Fruit fly (Drosophila melanogaster) whole organism, embryonic: ENCODE measurements around the gene red.

Experiments
- Adf1 ChIP-seq: fragments of 200-800 bp; sonication (Bioruptor generic); IDR thresholded peaks from 2 replicates; pipeline ENCODE4 v1.3.6; 2022; ENCODE audit warnings: missing biosample characterization, missing genetic modification characterization
- CG1024 ChIP-seq: fragments of 200-800 bp; sonication (Bioruptor generic); IDR thresholded peaks from 2 replicates; pipeline ENCODE4 v1.3.6; 2022; ENCODE audit warnings: missing biosample characterization, missing genetic modification characterization
- CG10543 ChIP-seq: fragments of 200-800 bp; sonication (Bioruptor generic); optimal IDR thresholded peaks from 3 replicates; lab custom pipeline; 2017; ENCODE audit warnings: missing biosample characterization, mild to moderate bottlenecking, missing genetic modification characterization, moderate library complexity
- CG12659 ChIP-seq: fragments of 200-800 bp; sonication (Bioruptor generic); optimal IDR thresholded peaks from 3 replicates; lab custom pipeline; 2017; ENCODE audit warnings: mild to moderate bottlenecking, missing biosample characterization, missing genetic modification reagents, missing genetic modification characterization
- CG12744 ChIP-seq: fragments of 200-800 bp; sonication (Bioruptor generic); optimal IDR thresholded peaks from 2 replicates; lab custom pipeline; 2016; ENCODE audit warnings: missing biosample characterization, missing genetic modification characterization
- CG12769 ChIP-seq: fragments of 200-800 bp; sonication (Bioruptor generic); optimal IDR thresholded peaks from 2 replicates; lab custom pipeline; 2019; ENCODE audit warnings: missing biosample characterization, mild to moderate bottlenecking, missing genetic modification characterization, moderate library complexity
- CG13424 ChIP-seq: fragments of 200-800 bp; sonication (Bioruptor generic); optimal IDR thresholded peaks from 2 replicates; lab custom pipeline; 2019; ENCODE audit warnings: missing biosample characterization, mild to moderate bottlenecking, missing genetic modification characterization, moderate library complexity
- CG15269 ChIP-seq: fragments of 200-800 bp; sonication (Bioruptor generic); optimal IDR thresholded peaks from 2 replicates; lab custom pipeline; 2018; ENCODE audit warnings: missing biosample characterization, mild to moderate bottlenecking, missing genetic modification characterization, moderate library complexity
- CG15514 ChIP-seq: fragments of 200-800 bp; sonication (Bioruptor generic); optimal IDR thresholded peaks from 3 replicates; lab custom pipeline; 2017; ENCODE audit warnings: missing biosample characterization, missing genetic modification characterization, mild to moderate bottlenecking, moderate library complexity, missing genetic modification reagents
- CG17612 ChIP-seq: fragments of 200-800 bp; sonication (Bioruptor generic); IDR thresholded peaks from 2 replicates; pipeline ENCODE4 v1.3.6; 2022; ENCODE audit warnings: missing biosample characterization, missing genetic modification characterization
- CG2712 ChIP-seq: fragments of 200-800 bp; optimal IDR thresholded peaks from 3 replicates; lab custom pipeline; 2019; ENCODE audit warnings: missing biosample characterization, mild to moderate bottlenecking, missing genetic modification characterization, moderate library complexity
- CG2889 ChIP-seq: fragments of 200-800 bp; sonication (Bioruptor generic); IDR thresholded peaks from 3 replicates; pipeline ENCODE4 v1.3.6; 2022; ENCODE audit warnings: missing biosample characterization, missing genetic modification characterization
- CG4328 ChIP-seq: fragments of 200-800 bp; sonication (Bioruptor generic); optimal IDR thresholded peaks from 3 replicates; lab custom pipeline; 2017; ENCODE audit warnings: missing biosample characterization, missing genetic modification reagents, missing genetic modification characterization
- CG4360 ChIP-seq: fragments of 200-800 bp; sonication (Bioruptor generic); IDR thresholded peaks from 2 replicates; pipeline ENCODE4 v1.3.6; 2022; ENCODE audit warnings: missing biosample characterization, missing genetic modification characterization
- CG7963 ChIP-seq: fragments of 200-800 bp; sonication (Bioruptor generic); IDR thresholded peaks from 3 replicates; pipeline ENCODE4 v1.3.6; 2022; ENCODE audit warnings: missing biosample characterization, missing genetic modification characterization; ENCODE audit not compliant: partially characterized antibody
- CG9215 ChIP-seq: fragments of 200-800 bp; sonication (Bioruptor generic); IDR thresholded peaks from 2 replicates; pipeline ENCODE4 v1.3.6; 2022; ENCODE audit warnings: missing biosample characterization, missing genetic modification characterization
- CoRest ChIP-seq: fragments of 200-800 bp; sonication (Bioruptor generic); optimal IDR thresholded peaks from 3 replicates; lab custom pipeline; 2018; ENCODE audit warnings: missing biosample characterization, mild to moderate bottlenecking, missing genetic modification characterization, moderate library complexity
- D19B ChIP-seq: fragments of 200-800 bp; sonication (Bioruptor generic); optimal IDR thresholded peaks from 2 replicates; lab custom pipeline; 2017; ENCODE audit warnings: missing biosample characterization, mild to moderate bottlenecking, missing genetic modification characterization
- Deaf1 ChIP-seq: fragments of 200-800 bp; optimal IDR thresholded peaks from 3 replicates; lab custom pipeline; 2019; ENCODE audit warnings: missing biosample characterization, mild to moderate bottlenecking, missing genetic modification characterization, moderate library complexity
- Dp ChIP-seq: fragments of 200-800 bp; sonication (Bioruptor generic); optimal IDR thresholded peaks from 2 replicates; lab custom pipeline; 2018; ENCODE audit warnings: missing biosample characterization, mild to moderate bottlenecking, missing genetic modification characterization, moderate library complexity
- Ets65A ChIP-seq: fragments of 200-800 bp; sonication (Bioruptor generic); peaks from one replicate; lab custom pipeline; 2016; ENCODE audit warnings: missing biosample characterization, missing genetic modification characterization
- MTF-1 ChIP-seq: fragments of 200-800 bp; sonication (Bioruptor generic); optimal IDR thresholded peaks from 2 replicates; lab custom pipeline; 2018; ENCODE audit warnings: missing biosample characterization, mild to moderate bottlenecking, missing genetic modification characterization, borderline replicate concordance
- Med ChIP-seq: fragments of 200-800 bp; sonication (Bioruptor generic); peaks from one replicate; lab custom pipeline; 2016; ENCODE audit warnings: missing biosample characterization, missing genetic modification characterization, mild to moderate bottlenecking, inconsistent platforms, moderate library complexity
- Pdp1 ChIP-seq, 2 experiments: fragments of 200-800 bp; sonication (Bioruptor generic); optimal IDR thresholded peaks; 3 replicates each; lab custom pipeline; 2016; ENCODE audit warnings: missing biosample characterization in 2 of 2, missing genetic modification characterization in 2 of 2, mild to moderate bottlenecking in 1 of 2, moderate library complexity in 1 of 2
- Ptx1 ChIP-seq: fragments of 200-800 bp; sonication (Bioruptor generic); IDR thresholded peaks from 2 replicates; pipeline ENCODE4 v1.3.6; 2022; ENCODE audit warnings: missing biosample characterization, missing genetic modification characterization
- Sin3A ChIP-seq: fragments of >200 bp; optimal IDR thresholded peaks from 2 replicates; lab custom pipeline; 2018
- abd-A ChIP-seq: fragments of 200-800 bp; sonication (Bioruptor generic); optimal IDR thresholded peaks from 3 replicates; lab custom pipeline; 2019; ENCODE audit warnings: missing biosample characterization, mild to moderate bottlenecking, missing genetic modification characterization, moderate library complexity
- bcd ChIP-seq: fragments of 200-800 bp; sonication (Bioruptor generic); optimal IDR thresholded peaks from 2 replicates; lab custom pipeline; 2017; ENCODE audit warnings: missing biosample characterization, mild to moderate bottlenecking, missing genetic modification characterization
- br ChIP-seq: fragments of >200 bp; optimal IDR thresholded peaks from 2 replicates; lab custom pipeline; 2017
- cato ChIP-seq: fragments of 200-800 bp; sonication (Bioruptor generic); optimal IDR thresholded peaks from 2 replicates; lab custom pipeline; 2016; ENCODE audit warnings: missing biosample characterization, missing genetic modification characterization, borderline replicate concordance
- chm ChIP-seq: fragments of 200-800 bp; sonication (Bioruptor generic); IDR thresholded peaks from 2 replicates; pipeline ENCODE4 v1.3.6; 2022; ENCODE audit warnings: missing biosample characterization, missing genetic modification characterization
- crol ChIP-seq: fragments of 200-800 bp; sonication (Bioruptor generic); IDR thresholded peaks from 2 replicates; pipeline ENCODE4 v1.3.6; 2022; ENCODE audit warnings: missing biosample characterization, missing genetic modification characterization
- dati ChIP-seq: fragments of 200-800 bp; sonication (Bioruptor generic); IDR thresholded peaks from 2 replicates; pipeline ENCODE4 v1.3.6; 2022; ENCODE audit warnings: missing biosample characterization, missing genetic modification characterization
- gro ChIP-seq: fragments of 200-800 bp; sonication (Bioruptor generic); optimal IDR thresholded peaks from 2 replicates; lab custom pipeline; 2016; ENCODE audit warnings: missing biosample characterization, missing genetic modification characterization
- her ChIP-seq: fragments of 200-800 bp; sonication (Bioruptor generic); optimal IDR thresholded peaks from 2 replicates; lab custom pipeline; 2016; ENCODE audit warnings: missing biosample characterization, missing genetic modification characterization
- hth ChIP-seq: fragments of >200 bp; optimal IDR thresholded peaks from 2 replicates; lab custom pipeline; 2017; ENCODE audit warnings: inconsistent platforms
- inv ChIP-seq: fragments of 200-800 bp; sonication (Bioruptor generic); IDR thresholded peaks from 2 replicates; pipeline ENCODE4 v1.3.6; 2022; ENCODE audit warnings: missing biosample characterization, missing genetic modification characterization; ENCODE audit not compliant: partially characterized antibody
- knrl ChIP-seq: fragments of 200-800 bp; sonication (Bioruptor generic); IDR thresholded peaks from 3 replicates; pipeline ENCODE4 v1.3.6; 2022; ENCODE audit warnings: missing biosample characterization, missing genetic modification characterization; ENCODE audit not compliant: partially characterized antibody
- seq ChIP-seq: fragments of 200-800 bp; sonication (Bioruptor generic); IDR thresholded peaks from 2 replicates; pipeline ENCODE4 v1.3.6; 2022; ENCODE audit warnings: missing biosample characterization, missing genetic modification characterization
- stwl ChIP-seq: fragments of 200-800 bp; sonication (Bioruptor generic); optimal IDR thresholded peaks from 3 replicates; lab custom pipeline; 2018; ENCODE audit warnings: missing biosample characterization, mild to moderate bottlenecking, missing genetic modification characterization, moderate library complexity
- tin ChIP-seq: fragments of 200-800 bp; sonication (Bioruptor generic); optimal IDR thresholded peaks from 3 replicates; lab custom pipeline; 2016; ENCODE audit warnings: missing biosample characterization, missing genetic modification characterization
- tna ChIP-seq: fragments of 200-800 bp; sonication (Bioruptor generic); IDR thresholded peaks from 2 replicates; pipeline ENCODE4 v1.3.6; 2022; ENCODE audit warnings: missing biosample characterization, missing genetic modification characterization; ENCODE audit not compliant: partially characterized antibody
- trem ChIP-seq: fragments of 200-800 bp; optimal IDR thresholded peaks from 3 replicates; lab custom pipeline; 2019; ENCODE audit warnings: missing biosample characterization, mild to moderate bottlenecking, missing genetic modification characterization, moderate library complexity
- tup ChIP-seq: fragments of 200-800 bp; sonication (Bioruptor generic); optimal IDR thresholded peaks from 2 replicates; lab custom pipeline; 2016; ENCODE audit warnings: missing biosample characterization, mild to moderate bottlenecking, missing genetic modification characterization, moderate library complexity

The red gene

dm6 chr3R:14327472-14328104, 38.7 kb downstream of the red start, which contains the start of gene spn-B (continued):
- TF ChIP-seq hth (no peak), Dp (GFP tag; lab: Kevin White, UChicago) (peak; percentile 50)

- peak; percentile 51 for TF ChIP-seq D19B
- TF ChIP-seq inv, result no peak
- TF ChIP-seq, all 482 proteins: peak for 1
Measured at dm6 chr3R:14329549-14329948, 40.7 kb downstream of the red start.

dm6 chr3R:14330654-14331053, 41.8 kb downstream of the red start:
- TF ChIP-seq tup (GFP tag; lab: Kevin White, UChicago), result no peak
- TF ChIP-seq CG4360, result peak; percentile 65; the same call in 1 of the 2 replicates
- peak; percentile 19 for TF ChIP-seq Dp (GFP tag; lab: Kevin White, UChicago)
- TF ChIP-seq her (GFP tag; lab: Kevin White, UChicago), result no peak
- TF ChIP-seq CG9215 (GFP tag; lab: Robert Waterston, UW), result peak; percentile 27; the same call in 1 of the 2 replicates
- TF ChIP-seq stwl (tag; lab: Kevin White, UChicago), result peak; percentile 28
- no peak for TF ChIP-seq br (lab: Kevin White, UChicago)

- TF ChIP-seq Med (GFP tag; lab: Kevin White, UChicago) (peak; percentile 21), tna (no peak), chm (GFP tag; lab: Robert Waterston, UW) (0 out of 2 replicates have a peak, but pooled peaks have one; percentile 13), crol (GFP tag; lab: Robert Waterston, UW) (peak; percentile 77), CG10543 (GFP tag; lab: Kevin White, UChicago) (peak; percentile 25), CG17612 (GFP tag; lab: Robert Waterston, UW) (no peak), CG12769 (tag; lab: Kevin White, UChicago) (peak; percentile 91), Pdp1 (GFP tag; optimal IDR thresholded peaks at IDR 0.05; lab: Kevin White, UChicago) (peak in 1 of 2 experiments; percentile 34), Deaf1 (tag; lab: Kevin White, UChicago) (no peak), Ets65A (GFP tag; lab: Kevin White, UChicago) (no peak), abd-A (peak; percentile 40), CG4328 (GFP tag; lab: Kevin White, UChicago) (peak; percentile 56)
Measured at dm6 chr3R:14331474-14331873, 42.6 kb downstream of the red start.

DNA sequence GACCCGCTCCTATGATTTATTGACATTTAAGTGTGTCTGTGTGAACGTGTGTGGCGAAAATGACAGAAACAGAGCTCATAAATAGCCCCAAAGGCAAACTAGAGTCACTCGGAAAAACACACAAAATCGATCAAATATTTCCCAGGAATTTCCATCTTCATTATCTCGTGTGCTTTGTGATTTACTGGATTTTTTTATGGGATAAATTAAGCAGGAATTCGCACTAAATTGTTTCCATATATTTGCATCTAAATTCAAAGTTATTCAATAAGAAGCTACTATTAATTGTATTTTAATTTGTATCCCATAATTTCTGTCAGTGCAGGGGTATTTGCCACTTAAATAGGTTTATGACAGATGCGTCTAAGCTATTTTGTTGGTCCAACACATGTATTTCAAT, 43.9 kb downstream of the red start:
- no peak for TF ChIP-seq dati (GFP tag; lab: Robert Waterston, UW)
- TF ChIP-seq CG15269, result peak; percentile 31
- TF ChIP-seq CG2889, result no peak
- no peak for TF ChIP-seq Ets65A (GFP tag; lab: Kevin White, UChicago)
- peak; percentile 51 for TF ChIP-seq CG2712 (tag; lab: Kevin White, UChicago)
- no peak for TF ChIP-seq Sin3A
- peak; percentile 32 for TF ChIP-seq CoRest (tag; lab: Kevin White, UChicago)
- TF ChIP-seq MTF-1, result no peak
- peak; percentile 44 for TF ChIP-seq Ptx1
- peak; percentile 28 for TF ChIP-seq CG4328 (GFP tag; lab: Kevin White, UChicago)
- TF ChIP-seq bcd (GFP tag; lab: Kevin White, UChicago), result peak; percentile 12
- TF ChIP-seq knrl (GFP tag; lab: Robert Waterston, UW), result no peak
- TF ChIP-seq CG15514, result no peak
- TF ChIP-seq CG1024 (GFP tag; lab: Robert Waterston, UW), result no peak
- TF ChIP-seq seq (GFP tag; lab: Robert Waterston, UW), result no peak
- TF ChIP-seq trem, result no peak
- TF ChIP-seq CG7963 (GFP tag; lab: Robert Waterston, UW), result no peak
- TF ChIP-seq Adf1, result no peak
- TF ChIP-seq CG12744 (GFP tag; lab: Kevin White, UChicago), result no peak
- TF ChIP-seq cato, result no peak
- peak; percentile 54 for TF ChIP-seq CG13424
- no peak for TF ChIP-seq gro (GFP tag; lab: Kevin White, UChicago)
- TF ChIP-seq tin (GFP tag; lab: Kevin White, UChicago), result no peak
- TF ChIP-seq CG12659, result peak; percentile 15
